Worm (Caenorhabditis elegans) whole organism, L2 larva: ENCODE data around the gene zip-8.

ENCODE experiments used
- C34F6.9 ChIP-seq: fragments of 150-350 bp; optimal IDR thresholded peaks from 2 replicates; lab custom pipeline; 2014; ENCODE audit warnings: missing biosample characterization, missing genetic modification characterization
- R02D3.7 ChIP-seq: fragments of 150-350 bp; optimal IDR thresholded peaks from 2 replicates; lab custom pipeline; 2014; ENCODE audit warnings: missing biosample characterization, missing genetic modification characterization
- Y55F3AM.14 ChIP-seq: fragments of 200-800 bp; sonication (Bioruptor generic); optimal IDR thresholded peaks from 2 replicates; lab custom pipeline; 2018; ENCODE audit warnings: mild to moderate bottlenecking, missing genetic modification characterization, missing compliant biosample characterization
- ZK546.5 ChIP-seq: sonication (generic microtip); optimal IDR thresholded peaks from 2 replicates; lab custom pipeline; 2017; ENCODE audit warnings: missing biosample characterization, missing genetic modification characterization
- alr-1 ChIP-seq: fragments of 150-350 bp; optimal IDR thresholded peaks from 2 replicates; lab custom pipeline; 2014; ENCODE audit warnings: missing biosample characterization, missing genetic modification characterization
- aly-2 ChIP-seq: fragments of 150-350 bp; optimal IDR thresholded peaks from 2 replicates; lab custom pipeline; 2014; ENCODE audit warnings: missing biosample characterization, missing genetic modification characterization
- ama-1 ChIP-seq: fragments of 150-350 bp; optimal IDR thresholded peaks from 2 replicates; lab custom pipeline; 2018; ENCODE audit warnings: inconsistent platforms
- crh-2 ChIP-seq: sonication (generic microtip); optimal IDR thresholded peaks from 2 replicates; lab custom pipeline; 2017; ENCODE audit warnings: missing biosample characterization, missing genetic modification characterization
- dmd-4 ChIP-seq: sonication (generic microtip); optimal IDR thresholded peaks from 2 replicates; lab custom pipeline; 2017; ENCODE audit warnings: missing biosample characterization, missing genetic modification characterization
- egl-27 ChIP-seq: sonication (generic microtip); optimal IDR thresholded peaks from 3 replicates; lab custom pipeline; 2017; ENCODE audit warnings: missing biosample characterization, missing genetic modification reagents, missing genetic modification characterization
- elt-1 ChIP-seq: fragments of 150-350 bp; optimal IDR thresholded peaks from 2 replicates; lab custom pipeline; 2014; ENCODE audit warnings: missing biosample characterization, missing genetic modification characterization
- elt-3 ChIP-seq: sonication (generic microtip); optimal IDR thresholded peaks from 2 replicates; lab custom pipeline; 2017; ENCODE audit warnings: missing biosample characterization, missing genetic modification characterization
- fos-1 ChIP-seq: fragments of 150-350 bp; optimal IDR thresholded peaks from 2 replicates; lab custom pipeline; 2014; ENCODE audit warnings: missing biosample characterization, missing genetic modification characterization
- lin-11 ChIP-seq: fragments of 150-350 bp; sonication (generic microtip); optimal IDR thresholded peaks from 2 replicates; lab custom pipeline; 2014; ENCODE audit warnings: missing biosample characterization, missing genetic modification characterization, inconsistent platforms, mixed read lengths
- lin-13 ChIP-seq: fragments of 150-350 bp; optimal IDR thresholded peaks from 2 replicates; lab custom pipeline; 2014; ENCODE audit warnings: missing biosample characterization, missing genetic modification reagents, missing genetic modification characterization
- lin-39 ChIP-seq: fragments of 150-350 bp; optimal IDR thresholded peaks from 2 replicates; lab custom pipeline; 2014; ENCODE audit warnings: missing biosample characterization, missing genetic modification reagents, missing genetic modification characterization
- lsy-2 ChIP-seq, 2 experiments: fragments of 150-350 bp in 1 of 2; sonication (generic microtip) in 1 of 2; optimal IDR thresholded peaks; 2 replicates each; lab custom pipeline; 2014 to 2017; ENCODE audit warnings: missing biosample characterization in 2 of 2, missing genetic modification characterization in 2 of 2
- mab-5 ChIP-seq: fragments of 150-350 bp; optimal IDR thresholded peaks from 2 replicates; lab custom pipeline; 2014; ENCODE audit warnings: missing biosample characterization, missing genetic modification characterization
- mbf-1 ChIP-seq: sonication (generic microtip); optimal IDR thresholded peaks from 2 replicates; lab custom pipeline; 2017; ENCODE audit warnings: missing biosample characterization, missing genetic modification characterization
- mdl-1 ChIP-seq, 2 experiments: fragments of 150-350 bp in 1 of 2; sonication (generic microtip) in 1 of 2; optimal IDR thresholded peaks; 2 replicates each; lab custom pipeline; 2017; ENCODE audit warnings: missing biosample characterization in 2 of 2, missing genetic modification characterization in 2 of 2
- nhr-10 ChIP-seq: sonication (generic microtip); optimal IDR thresholded peaks from 2 replicates; lab custom pipeline; 2017; ENCODE audit warnings: missing biosample characterization, missing genetic modification characterization
- nhr-11 ChIP-seq: fragments of 150-350 bp; optimal IDR thresholded peaks from 2 replicates; lab custom pipeline; 2014; ENCODE audit warnings: missing biosample characterization, missing genetic modification characterization
- nhr-21 ChIP-seq: fragments of 150-350 bp; optimal IDR thresholded peaks from 2 replicates; lab custom pipeline; 2014; ENCODE audit warnings: missing biosample characterization, missing genetic modification characterization
- nhr-23 ChIP-seq: fragments of 150-350 bp; optimal IDR thresholded peaks from 2 replicates; lab custom pipeline; 2014; ENCODE audit warnings: missing biosample characterization, missing genetic modification reagents, missing genetic modification characterization
- nhr-25 ChIP-seq: fragments of 150-350 bp; sonication (generic microtip); optimal IDR thresholded peaks from 3 replicates; lab custom pipeline; 2014; ENCODE audit warnings: missing biosample characterization, missing genetic modification characterization
- nhr-77 ChIP-seq: fragments of 150-350 bp; optimal IDR thresholded peaks from 2 replicates; lab custom pipeline; 2014; ENCODE audit warnings: missing biosample characterization, missing genetic modification characterization
- skn-1 ChIP-seq: sonication (generic microtip); optimal IDR thresholded peaks from 2 replicates; lab custom pipeline; 2017; ENCODE audit warnings: missing biosample characterization, missing genetic modification characterization
- sma-3 ChIP-seq: sonication (generic microtip); optimal IDR thresholded peaks from 2 replicates; lab custom pipeline; 2016; ENCODE audit warnings: missing genetic modification reagents, missing genetic modification characterization, missing compliant biosample characterization
- sma-9 ChIP-seq, 2 experiments: fragments of 150-350 bp in 1 of 2; sonication (generic microtip) in 1 of 2; optimal IDR thresholded peaks; 2 replicates each; lab custom pipeline; 2014 to 2016; ENCODE audit warnings: missing genetic modification characterization in 2 of 2, mild to moderate bottlenecking in 1 of 2, missing biosample characterization in 1 of 2, missing compliant biosample characterization in 1 of 2, missing genetic modification reagents in 1 of 2, moderate library complexity in 1 of 2
- snpc-4 ChIP-seq: fragments of 150-350 bp; optimal IDR thresholded peaks from 2 replicates; lab custom pipeline; 2014; ENCODE audit warnings: missing biosample characterization, missing genetic modification characterization
- unc-39 ChIP-seq: fragments of 150-350 bp; optimal IDR thresholded peaks from 2 replicates; lab custom pipeline; 2014; ENCODE audit warnings: missing biosample characterization, missing genetic modification characterization
- unc-55 ChIP-seq: fragments of 150-350 bp; sonication (generic microtip); optimal IDR thresholded peaks from 3 replicates; lab custom pipeline; 2014; ENCODE audit warnings: missing biosample characterization, missing genetic modification reagents, missing genetic modification characterization
- unc-62 ChIP-seq: fragments of 150-350 bp; optimal IDR thresholded peaks from 2 replicates; lab custom pipeline; 2014; ENCODE audit warnings: missing biosample characterization, missing genetic modification reagents, missing genetic modification characterization
- zag-1 ChIP-seq: fragments of 150-350 bp; optimal IDR thresholded peaks from 2 replicates; lab custom pipeline; 2014; ENCODE audit warnings: missing biosample characterization, missing genetic modification characterization
- ztf-4 ChIP-seq: fragments of 150-350 bp; optimal IDR thresholded peaks from 2 replicates; lab custom pipeline; 2014; ENCODE audit warnings: missing biosample characterization, missing genetic modification characterization

The zip-8 gene

ce11 chrIII:6482918-6483317 lies 4.2 kb downstream of the zip-8 start, which contains the start of gene chtb-2:
chtb-2 (plus strand) TSS chrIII:6483218.
- TF ChIP-seq lin-11: no peak
- TF ChIP-seq ztf-4 (tag; lab: Kevin White, UChicago): no peak

DNA sequence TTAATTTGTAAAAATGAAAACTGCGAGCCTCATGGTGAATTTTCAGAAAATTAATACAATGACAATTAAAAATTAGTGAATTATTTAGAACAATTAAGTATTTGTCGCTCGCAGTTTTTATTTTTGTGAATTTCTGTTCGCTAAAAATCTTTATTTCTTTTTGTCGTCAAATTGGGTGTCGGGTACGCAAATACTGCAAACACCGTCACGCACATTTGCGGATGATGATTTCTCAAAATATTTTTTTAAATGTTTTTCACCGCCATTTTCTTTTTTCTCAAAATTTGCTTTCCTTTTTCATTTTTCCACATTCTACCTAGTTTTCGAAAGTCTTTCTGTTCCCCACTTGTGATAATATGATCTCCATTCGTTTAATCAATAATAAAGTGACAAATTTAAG lies 10.2 kb downstream of the zip-8 start:
- TF ChIP-seq nhr-10 (tag; lab: Kevin White, UChicago): no peak
- no peak for TF ChIP-seq nhr-21
- TF ChIP-seq crh-2 (tag; lab: Kevin White, UChicago): peak; percentile 25
- no peak for TF ChIP-seq mdl-1 (tag; optimal IDR thresholded peaks at IDR 0.05; lab: Kevin White, UChicago)
- no peak for TF ChIP-seq R02D3.7 (tag; lab: Kevin White, UChicago)
- peak; percentile 78 for TF ChIP-seq unc-55 (GFP tag; lab: Kevin White, UChicago)
- peak; percentile 44 for TF ChIP-seq sma-9 (GFP tag; optimal IDR thresholded peaks at IDR 0.05; lab: Kevin White, UChicago)
- no peak for TF ChIP-seq sma-9 (tag; optimal IDR thresholded peaks at IDR 0.05; lab: Kevin White, UChicago)
- TF ChIP-seq nhr-11 (tag; lab: Kevin White, UChicago): no peak
- no peak for TF ChIP-seq unc-39 (tag; lab: Kevin White, UChicago)
- TF ChIP-seq skn-1 (tag; lab: Kevin White, UChicago): peak; percentile 98
- TF ChIP-seq snpc-4 (tag; lab: Kevin White, UChicago): peak; percentile 11
- no peak for TF ChIP-seq mab-5 (tag; lab: Kevin White, UChicago)
- TF ChIP-seq C34F6.9 (tag; lab: Kevin White, UChicago): peak; percentile 71
- TF ChIP-seq lsy-2 (tag; optimal IDR thresholded peaks at IDR 0.05; lab: Kevin White, UChicago): peak; percentile 71 to 75

DNA sequence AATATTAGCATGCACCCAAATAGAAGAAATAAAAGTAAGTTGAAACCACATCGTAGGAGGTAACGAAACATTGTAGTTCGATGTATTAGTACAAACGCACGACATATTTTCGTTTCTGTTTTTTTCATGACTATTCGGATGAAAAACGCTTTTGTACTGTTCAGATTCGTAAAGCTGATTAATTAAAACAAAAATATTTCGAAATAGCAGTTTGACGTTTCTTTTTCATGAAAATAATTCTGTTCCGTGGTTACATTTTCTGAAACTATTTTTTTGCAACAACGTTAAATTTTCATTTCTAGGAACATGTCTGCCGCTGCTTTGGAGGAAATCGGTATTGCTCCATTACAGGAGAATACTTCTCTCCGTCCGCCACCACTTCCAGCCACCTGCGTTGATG lies 10.7 kb downstream of the zip-8 start, which contains the start of gene rpt-3:
TSS of gene rpt-3 (plus strand) at position 301 of the 400 bp plus-strand sequence.
- TF ChIP-seq nhr-23 (no peak), ama-1 (lab: Kevin White, UChicago) (no peak), lsy-2 (tag; optimal IDR thresholded peaks at IDR 0.05; lab: Kevin White, UChicago) (no peak), nhr-11 (tag; lab: Kevin White, UChicago) (no peak), dmd-4 (no peak), zag-1 (no peak), mab-5 (tag; lab: Kevin White, UChicago) (no peak), mbf-1 (tag; lab: Kevin White, UChicago) (no peak), lin-39 (tag; lab: Kevin White, UChicago) (no peak), lin-13 (GFP tag; lab: Kevin White, UChicago) (no peak), snpc-4 (tag; lab: Kevin White, UChicago) (no peak), ztf-4 (tag; lab: Kevin White, UChicago) (no peak), unc-62 (GFP tag; lab: Kevin White, UChicago) (no peak), alr-1 (tag; lab: Kevin White, UChicago) (no peak)

DNA sequence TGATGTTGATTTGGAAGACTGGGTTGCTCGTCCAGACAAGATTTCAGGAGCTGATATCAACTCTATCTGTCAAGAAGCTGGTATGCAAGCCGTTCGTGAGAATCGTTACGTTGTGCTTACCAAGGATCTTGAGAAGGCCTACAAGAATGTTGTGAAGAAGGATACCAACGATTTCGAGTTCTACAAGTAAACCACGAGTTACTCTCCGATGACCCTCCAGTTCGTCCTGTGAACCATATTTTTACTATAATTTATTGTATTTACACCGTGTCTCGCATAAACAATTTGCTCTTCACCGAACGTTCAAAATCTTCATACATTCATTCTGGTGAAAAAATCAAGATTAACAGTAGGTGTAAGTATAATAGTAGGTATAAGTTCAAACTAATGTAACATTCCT lies 12.2 kb downstream of the zip-8 start:
- TF ChIP-seq ZK546.5 (tag; lab: Kevin White, UChicago) (no peak), fos-1 (no peak), Y55F3AM.14 (GFP tag; lab: Kevin White, UChicago) (no peak), nhr-10 (tag; lab: Kevin White, UChicago) (no peak), elt-3 (tag; lab: Kevin White, UChicago) (no peak), elt-1 (tag; lab: Kevin White, UChicago) (no peak), nhr-23 (no peak), nhr-77 (tag; lab: Kevin White, UChicago) (no peak), egl-27 (no peak), alr-1 (tag; lab: Kevin White, UChicago) (no peak), unc-55 (GFP tag; lab: Kevin White, UChicago) (no peak), ama-1 (lab: Kevin White, UChicago) (no peak), mbf-1 (tag; lab: Kevin White, UChicago) (no peak), aly-2 (tag; lab: Kevin White, UChicago) (no peak), nhr-25 (tag; lab: Kevin White, UChicago) (no peak), sma-3 (GFP tag; lab: Kevin White, UChicago) (no peak), mdl-1 (tag; optimal IDR thresholded peaks at IDR 0.05; lab: Kevin White, UChicago) (no peak), zag-1 (no peak), C34F6.9 (tag; lab: Kevin White, UChicago) (no peak)
